Worm (Caenorhabditis elegans) whole organism, young adult: ENCODE measurements around the gene cdr-3.

Source experiments
- B0336.3 ChIP-seq: fragments of 200-800 bp; sonication (Bioruptor generic); IDR thresholded peaks from 2 replicates; pipeline ENCODE4 v1.3.6; 2022; ENCODE audit warnings: missing genetic modification characterization, missing compliant biosample characterization
- F22D6.2 ChIP-seq: sonication (generic microtip); optimal IDR thresholded peaks from 2 replicates; lab custom pipeline; 2016; ENCODE audit warnings: mild to moderate bottlenecking, missing genetic modification characterization, missing compliant biosample characterization
- ama-1 ChIP-seq, 3 experiments: fragments of 150-350 bp in 1 of 3; sonication (generic microtip) in 2 of 3; optimal IDR thresholded peaks; 2 replicates each; lab custom pipeline; 2014 to 2018; ENCODE audit warnings: missing biosample characterization in 2 of 3, missing genetic modification characterization in 2 of 3, missing genetic modification reagents in 2 of 3
- ccch-3 ChIP-seq: fragments of 200-800 bp; sonication (Bioruptor generic); optimal IDR thresholded peaks from 2 replicates; lab custom pipeline; 2018; ENCODE audit warnings: mild to moderate bottlenecking, missing genetic modification characterization, missing compliant biosample characterization
- efl-1 ChIP-seq: fragments of 150-350 bp; optimal IDR thresholded peaks from 2 replicates; lab custom pipeline; 2014; ENCODE audit warnings: missing biosample characterization, missing genetic modification reagents, missing genetic modification characterization
- ets-4 ChIP-seq: fragments of 200-800 bp; sonication (Bioruptor generic); optimal IDR thresholded peaks from 2 replicates; lab custom pipeline; 2018; ENCODE audit warnings: mild to moderate bottlenecking, missing genetic modification characterization, missing compliant biosample characterization
- hrde-1 ChIP-seq: sonication (generic microtip); optimal IDR thresholded peaks from 2 replicates; lab custom pipeline; 2016; ENCODE audit warnings: missing genetic modification characterization, mild to moderate bottlenecking, missing compliant biosample characterization, moderate library complexity, missing genotype, missing genetic modification reagents, borderline replicate concordance
- hsf-1 ChIP-seq: fragments of 200-800 bp; sonication (Bioruptor generic); IDR thresholded peaks from 2 replicates; pipeline ENCODE4 v1.3.6; 2022; ENCODE audit warnings: missing genetic modification reagents, missing genetic modification characterization, missing compliant biosample characterization
- madf-8 ChIP-seq: fragments of 200-800 bp; sonication (Bioruptor generic); conservative IDR thresholded peaks from 2 replicates; pipeline ENCODE4 v1.3.6; 2022; ENCODE audit warnings: missing genetic modification reagents, missing genetic modification characterization, missing compliant biosample characterization
- mxl-1 ChIP-seq: sonication (generic microtip); optimal IDR thresholded peaks from 2 replicates; lab custom pipeline; 2016; ENCODE audit warnings: missing genetic modification characterization, missing compliant biosample characterization
- nfya-2 ChIP-seq: fragments of 200-800 bp; sonication (Bioruptor generic); IDR thresholded peaks from 2 replicates; pipeline ENCODE4 v1.3.6; 2022; ENCODE audit warnings: missing genetic modification reagents, missing genetic modification characterization, missing compliant biosample characterization
- pha-4 ChIP-seq: fragments of 150-350 bp; sonication (generic microtip); optimal IDR thresholded peaks from 2 replicates; lab custom pipeline; 2014; ENCODE audit warnings: missing biosample characterization, missing genetic modification reagents, missing genetic modification characterization
- repo-1 ChIP-seq: sonication (generic microtip); optimal IDR thresholded peaks from 2 replicates; lab custom pipeline; 2017; ENCODE audit warnings: mild to moderate bottlenecking, missing genetic modification characterization, missing compliant biosample characterization
- snpc-4 ChIP-seq, 5 experiments: fragments of 150-350 bp in 1 of 5; sonication (generic microtip) in 4 of 5; optimal IDR thresholded peaks; 2 replicates each; lab custom pipeline; 2014 to 2018; ENCODE audit warnings: missing genetic modification characterization in 5 of 5, missing biosample characterization in 3 of 5, antibody characterized with exemption in 2 of 5, mild to moderate bottlenecking in 2 of 5, missing compliant biosample characterization in 2 of 5, missing genotype in 2 of 5, moderate library complexity in 2 of 5, missing genetic modification reagents in 1 of 5

DNA sequence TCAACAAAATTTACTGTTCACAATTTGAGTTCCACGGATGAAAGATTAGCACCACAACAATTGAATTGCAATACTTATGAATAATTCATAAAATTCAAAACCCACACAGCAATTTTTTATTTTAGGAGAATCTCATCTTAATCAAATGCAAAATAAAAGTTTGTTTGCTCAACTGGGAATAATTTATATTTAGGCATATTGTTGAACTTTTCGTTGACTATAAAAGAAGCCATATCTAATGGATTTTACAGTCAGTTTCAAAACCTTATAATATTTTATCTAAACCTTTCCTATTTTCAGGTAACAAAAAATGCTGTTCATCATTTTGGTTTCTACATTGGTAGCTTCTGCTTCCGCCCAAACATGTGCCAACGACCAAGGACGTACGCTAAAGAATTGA, 1.1 kb upstream of the cdr-3 start, which contains the start of gene C54D10.3:
- TF ChIP-seq ama-1 (optimal IDR thresholded peaks at IDR 0.05; lab: Kevin White, UChicago) (no peak), ama-1 (GFP tag; optimal IDR thresholded peaks at IDR 0.05; lab: Kevin White, UChicago) (no peak), nfya-2 (GFP tag; lab: Robert Waterston, UW) (no peak), pha-4 (tag; lab: Kevin White, UChicago) (no peak), mxl-1 (tag; lab: Kevin White, UChicago) (no peak), snpc-4 (GFP tag; optimal IDR thresholded peaks at IDR 0.05; lab: Kevin White, UChicago) (no peak), snpc-4 (tag; optimal IDR thresholded peaks at IDR 0.05; lab: Kevin White, UChicago) (no peak), ccch-3 (GFP tag; lab: Kevin White, UChicago) (no peak), B0336.3 (GFP tag; lab: Robert Waterston, UW) (no peak), ets-4 (GFP tag; lab: Kevin White, UChicago) (no peak), repo-1 (tag; lab: Kevin White, UChicago) (no peak), F22D6.2 (no peak), efl-1 (GFP tag; lab: Kevin White, UChicago) (no peak), madf-8 (GFP tag; lab: Robert Waterston, UW) (no peak), hrde-1 (no peak), hsf-1 (GFP tag; lab: Robert Waterston, UW) (no peak)
